Fruit fly (Drosophila melanogaster) whole organism, prepupa: Measurements from ENCODE around the gene CG14966.

Experiments used
- CG10631 ChIP-seq: fragments of 200-800 bp; sonication (Bioruptor generic); optimal IDR thresholded peaks from 2 replicates; lab custom pipeline; 2016; ENCODE audit warnings: missing biosample characterization, missing genetic modification characterization
- CG10669 ChIP-seq: fragments of 200-800 bp; sonication (Bioruptor generic); optimal IDR thresholded peaks from 3 replicates; lab custom pipeline; 2018; ENCODE audit warnings: missing biosample characterization, mild to moderate bottlenecking, missing genetic modification characterization, moderate library complexity
- CG11294 ChIP-seq: fragments of 200-800 bp; sonication (Bioruptor generic); IDR thresholded peaks from 2 replicates; pipeline ENCODE4 v1.3.6; 2022; ENCODE audit warnings: missing biosample characterization, missing genetic modification characterization
- CG15336 ChIP-seq: fragments of 200-800 bp; sonication (Bioruptor generic); IDR thresholded peaks from 2 replicates; pipeline ENCODE4 v1.3.6; 2022; ENCODE audit warnings: missing biosample characterization, missing genetic modification characterization
- CG1621 ChIP-seq: fragments of 200-800 bp; sonication (Bioruptor generic); optimal IDR thresholded peaks from 3 replicates; lab custom pipeline; 2018; ENCODE audit warnings: missing biosample characterization, mild to moderate bottlenecking, missing genetic modification characterization
- CG16779 ChIP-seq: fragments of 200-800 bp; sonication (Bioruptor generic); optimal IDR thresholded peaks from 3 replicates; lab custom pipeline; 2017; ENCODE audit warnings: missing biosample characterization, mild to moderate bottlenecking, missing genetic modification characterization
- CG3032 ChIP-seq: fragments of 200-800 bp; optimal IDR thresholded peaks from 2 replicates; lab custom pipeline; 2019; ENCODE audit warnings: missing biosample characterization, mild to moderate bottlenecking, missing genetic modification characterization, moderate library complexity
- CG31627 ChIP-seq: fragments of 200-800 bp; sonication (Bioruptor generic); optimal IDR thresholded peaks from 3 replicates; lab custom pipeline; 2016; ENCODE audit warnings: missing biosample characterization, missing genetic modification characterization
- CG32006 ChIP-seq: fragments of 200-800 bp; sonication (Bioruptor generic); optimal IDR thresholded peaks from 3 replicates; lab custom pipeline; 2017; ENCODE audit warnings: missing biosample characterization, mild to moderate bottlenecking, missing genetic modification characterization
- CG34406 ChIP-seq: fragments of 200-800 bp; sonication (Bioruptor generic); optimal IDR thresholded peaks from 3 replicates; lab custom pipeline; 2016; ENCODE audit warnings: missing biosample characterization, missing genetic modification characterization
- CG3919 ChIP-seq: fragments of 200-800 bp; sonication (Bioruptor generic); optimal IDR thresholded peaks from 3 replicates; lab custom pipeline; 2016; ENCODE audit warnings: missing biosample characterization, missing genetic modification characterization
- CG4318 ChIP-seq: fragments of 200-800 bp; sonication (Bioruptor generic); optimal IDR thresholded peaks from 3 replicates; lab custom pipeline; 2017; ENCODE audit warnings: missing biosample characterization, mild to moderate bottlenecking, missing genetic modification characterization
- CG6163 ChIP-seq: fragments of 200-800 bp; sonication (Bioruptor generic); IDR thresholded peaks from 3 replicates; pipeline ENCODE4 v1.3.6; 2022; ENCODE audit warnings: missing biosample characterization, missing genetic modification characterization
- CG6276 ChIP-seq: fragments of 200-800 bp; sonication (Bioruptor generic); optimal IDR thresholded peaks from 2 replicates; lab custom pipeline; 2017; ENCODE audit warnings: missing biosample characterization, mild to moderate bottlenecking, missing genetic modification characterization
- CG6792 ChIP-seq: fragments of 200-800 bp; sonication (Bioruptor generic); optimal IDR thresholded peaks from 3 replicates; lab custom pipeline; 2016; ENCODE audit warnings: missing biosample characterization, missing genetic modification characterization
- CG8119 ChIP-seq: fragments of 200-800 bp; sonication (Bioruptor generic); IDR thresholded peaks from 3 replicates; pipeline ENCODE4 v1.3.6; 2022; ENCODE audit warnings: missing biosample characterization, missing genetic modification characterization
- CG8632 ChIP-seq: fragments of 200-800 bp; sonication (Bioruptor generic); optimal IDR thresholded peaks from 3 replicates; lab custom pipeline; 2016; ENCODE audit warnings: missing biosample characterization, missing genetic modification characterization
- CG9139 ChIP-seq: fragments of 200-800 bp; sonication (Bioruptor generic); optimal IDR thresholded peaks from 3 replicates; lab custom pipeline; 2017; ENCODE audit warnings: missing biosample characterization, mild to moderate bottlenecking, missing genetic modification characterization
- Eip75B ChIP-seq: fragments of 200-800 bp; sonication (Bioruptor generic); optimal IDR thresholded peaks from 3 replicates; lab custom pipeline; 2016; ENCODE audit warnings: missing biosample characterization, missing genetic modification characterization
- Eip78C ChIP-seq: fragments of 200-800 bp; sonication (Bioruptor generic); peaks from one replicate; lab custom pipeline; 2016; ENCODE audit warnings: missing biosample characterization, missing genetic modification characterization
- Eip93F ChIP-seq: fragments of 200-800 bp; sonication (Bioruptor generic); optimal IDR thresholded peaks from 2 replicates; lab custom pipeline; 2016; ENCODE audit warnings: missing biosample characterization, mild to moderate bottlenecking, missing genetic modification characterization
- Ets21C ChIP-seq: fragments of 200-800 bp; sonication (Bioruptor generic); optimal IDR thresholded peaks from 3 replicates; lab custom pipeline; 2016; ENCODE audit warnings: missing biosample characterization, missing genetic modification characterization
- Ets96B ChIP-seq: fragments of 200-800 bp; optimal IDR thresholded peaks from 2 replicates; lab custom pipeline; 2019; ENCODE audit warnings: missing biosample characterization, mild to moderate bottlenecking, missing genetic modification characterization, moderate library complexity
- Gug ChIP-seq: fragments of 200-800 bp; sonication (Bioruptor generic); IDR thresholded peaks from 2 replicates; pipeline ENCODE4 v1.3.6; 2022; ENCODE audit warnings: missing biosample characterization, missing genetic modification characterization
- Lpt ChIP-seq: fragments of 200-800 bp; sonication (Bioruptor generic); optimal IDR thresholded peaks from 3 replicates; lab custom pipeline; 2016; ENCODE audit warnings: missing biosample characterization, missing genetic modification characterization
- OdsH ChIP-seq: fragments of 200-800 bp; sonication (Bioruptor generic); optimal IDR thresholded peaks from 3 replicates; lab custom pipeline; 2016; ENCODE audit warnings: missing biosample characterization, missing genetic modification characterization
- Sox102F ChIP-seq: fragments of 200-800 bp; sonication (Bioruptor generic); optimal IDR thresholded peaks from 2 replicates; lab custom pipeline; 2016; ENCODE audit warnings: missing biosample characterization, mild to moderate bottlenecking, missing genetic modification characterization
- achi ChIP-seq: fragments of 200-800 bp; sonication (Bioruptor generic); optimal IDR thresholded peaks from 3 replicates; lab custom pipeline; 2016; ENCODE audit warnings: missing biosample characterization, missing genetic modification characterization
- acj6 ChIP-seq: fragments of 200-800 bp; sonication (Bioruptor generic); optimal IDR thresholded peaks from 3 replicates; lab custom pipeline; 2016; ENCODE audit warnings: missing biosample characterization, missing genetic modification characterization
- dsx ChIP-seq: fragments of 200-800 bp; optimal IDR thresholded peaks from 3 replicates; lab custom pipeline; 2019; ENCODE audit warnings: missing biosample characterization, mild to moderate bottlenecking, missing genetic modification characterization, moderate library complexity; ENCODE audit not compliant: poor library complexity, severe bottlenecking
- eg ChIP-seq: fragments of 200-800 bp; sonication (Bioruptor generic); IDR thresholded peaks from 3 replicates; pipeline ENCODE4 v1.3.6; 2022; ENCODE audit warnings: missing biosample characterization, missing genetic modification characterization
- esn ChIP-seq: fragments of 200-800 bp; sonication (Bioruptor generic); optimal IDR thresholded peaks from 2 replicates; lab custom pipeline; 2016; ENCODE audit warnings: missing biosample characterization, mild to moderate bottlenecking, missing genetic modification characterization, moderate library complexity
- fd59A ChIP-seq: fragments of 200-800 bp; sonication (Bioruptor generic); optimal IDR thresholded peaks from 2 replicates; lab custom pipeline; 2017; ENCODE audit warnings: missing biosample characterization, mild to moderate bottlenecking, missing genetic modification characterization, missing genetic modification reagents
- fd85E ChIP-seq: fragments of 200-800 bp; sonication (Bioruptor generic); optimal IDR thresholded peaks from 3 replicates; lab custom pipeline; 2016; ENCODE audit warnings: missing biosample characterization, missing genetic modification characterization
- lz ChIP-seq: fragments of 200-800 bp; sonication (Bioruptor generic); optimal IDR thresholded peaks from 3 replicates; lab custom pipeline; 2016; ENCODE audit warnings: missing biosample characterization, missing genetic modification characterization
- net ChIP-seq: fragments of 200-800 bp; sonication (Bioruptor generic); optimal IDR thresholded peaks from 3 replicates; lab custom pipeline; 2016; ENCODE audit warnings: missing biosample characterization, missing genetic modification characterization
- pdm3 ChIP-seq: fragments of 200-800 bp; sonication (Bioruptor generic); optimal IDR thresholded peaks from 3 replicates; lab custom pipeline; 2016; ENCODE audit warnings: missing biosample characterization, missing genetic modification characterization
- salr ChIP-seq, 2 experiments: fragments of 200-800 bp; sonication (Bioruptor generic); optimal IDR thresholded peaks; 3 replicates each; lab custom pipeline; 2016 to 2018; ENCODE audit warnings: missing biosample characterization in 2 of 2, missing genetic modification characterization in 2 of 2, mild to moderate bottlenecking in 1 of 2
- spab ChIP-seq: fragments of 200-800 bp; sonication (Bioruptor generic); optimal IDR thresholded peaks from 2 replicates; lab custom pipeline; 2017; ENCODE audit warnings: missing biosample characterization, mild to moderate bottlenecking, missing genetic modification characterization, missing genetic modification reagents
- ss ChIP-seq, 2 experiments: fragments of 200-800 bp; sonication (Bioruptor generic); optimal IDR thresholded peaks; 2 replicates in 1 of 2; 3 replicates in 1 of 2; lab custom pipeline; 2017 to 2018; ENCODE audit warnings: mild to moderate bottlenecking in 2 of 2, missing biosample characterization in 2 of 2, missing genetic modification characterization in 2 of 2, moderate library complexity in 1 of 2
- svp ChIP-seq: fragments of 200-800 bp; sonication (Bioruptor generic); peaks from one replicate; lab custom pipeline; 2016; ENCODE audit warnings: missing biosample characterization, missing genetic modification characterization
- vri ChIP-seq: fragments of 200-800 bp; sonication (Bioruptor generic); optimal IDR thresholded peaks from 3 replicates; lab custom pipeline; 2016; ENCODE audit warnings: missing biosample characterization, mild to moderate bottlenecking, missing genetic modification characterization

CG14966 gene

DNA sequence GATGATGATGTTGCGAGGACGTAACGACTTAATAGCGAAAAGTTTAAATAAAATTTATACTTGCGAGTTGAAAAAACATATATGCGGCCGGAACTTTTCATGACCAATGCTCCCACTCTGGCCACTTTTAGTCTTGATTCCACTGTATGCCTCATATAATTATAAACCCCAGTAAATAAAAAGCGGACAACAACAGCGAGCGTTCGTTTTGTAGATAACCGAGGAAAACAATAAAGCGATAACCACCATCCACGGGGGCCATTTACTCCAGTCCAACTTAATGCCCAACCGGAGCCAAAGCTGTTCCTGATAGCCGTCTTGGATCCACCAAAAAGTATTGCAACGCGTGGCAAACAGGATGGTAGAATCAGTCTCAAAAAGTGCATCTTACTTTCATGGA is 38.9 kb upstream of the CG14966 start:
- no peak for TF ChIP-seq Eip93F (GFP tag; lab: Kevin White, UChicago)
- no peak for TF ChIP-seq Sox102F (GFP tag; lab: Kevin White, UChicago)
- TF ChIP-seq vri (GFP tag; lab: Kevin White, UChicago): peak; percentile 23
- TF ChIP-seq net (GFP tag; lab: Kevin White, UChicago): no peak
- TF ChIP-seq OdsH (GFP tag; lab: Kevin White, UChicago): no peak
- no peak for TF ChIP-seq fd85E
- no peak for TF ChIP-seq Ets21C
- TF ChIP-seq CG6163: peak; percentile 50; the same call in 1 of the 3 replicates
- TF ChIP-seq, all 60 proteins: peak for 2

DNA sequence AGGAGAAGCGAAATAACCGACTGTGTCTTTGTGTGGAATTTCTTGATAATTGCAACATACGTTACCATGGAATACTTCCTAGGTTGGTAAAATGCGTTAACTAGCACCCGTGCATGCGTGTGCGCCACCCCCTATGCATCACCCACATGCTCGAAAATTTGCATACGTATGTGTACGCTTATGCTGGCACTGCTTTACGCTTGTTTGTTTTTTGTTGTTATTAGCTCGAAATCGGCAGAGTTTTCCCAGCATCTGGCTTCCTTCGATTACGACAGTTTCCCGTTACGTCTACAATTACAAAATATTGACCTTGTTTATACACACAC is 29.0 kb upstream of the CG14966 start:
- TF ChIP-seq CG10631 (GFP tag; lab: Kevin White, UChicago) (no peak), CG8119 (GFP tag; lab: Robert Waterston, UW) (no peak), pdm3 (no peak), esn (no peak), spab (GFP tag; lab: Kevin White, UChicago) (no peak), Gug (no peak), acj6 (GFP tag; lab: Kevin White, UChicago) (no peak), CG10669 (GFP tag; lab: Kevin White, UChicago) (no peak), CG6792 (no peak), CG3032 (no peak), CG3919 (GFP tag; lab: Kevin White, UChicago) (no peak), CG1621 (no peak), CG4318 (no peak), CG11294 (GFP tag; lab: Robert Waterston, UW) (no peak), Lpt (GFP tag; lab: Kevin White, UChicago) (no peak), CG6276 (GFP tag; lab: Kevin White, UChicago) (no peak), Eip75B (no peak)

DNA sequence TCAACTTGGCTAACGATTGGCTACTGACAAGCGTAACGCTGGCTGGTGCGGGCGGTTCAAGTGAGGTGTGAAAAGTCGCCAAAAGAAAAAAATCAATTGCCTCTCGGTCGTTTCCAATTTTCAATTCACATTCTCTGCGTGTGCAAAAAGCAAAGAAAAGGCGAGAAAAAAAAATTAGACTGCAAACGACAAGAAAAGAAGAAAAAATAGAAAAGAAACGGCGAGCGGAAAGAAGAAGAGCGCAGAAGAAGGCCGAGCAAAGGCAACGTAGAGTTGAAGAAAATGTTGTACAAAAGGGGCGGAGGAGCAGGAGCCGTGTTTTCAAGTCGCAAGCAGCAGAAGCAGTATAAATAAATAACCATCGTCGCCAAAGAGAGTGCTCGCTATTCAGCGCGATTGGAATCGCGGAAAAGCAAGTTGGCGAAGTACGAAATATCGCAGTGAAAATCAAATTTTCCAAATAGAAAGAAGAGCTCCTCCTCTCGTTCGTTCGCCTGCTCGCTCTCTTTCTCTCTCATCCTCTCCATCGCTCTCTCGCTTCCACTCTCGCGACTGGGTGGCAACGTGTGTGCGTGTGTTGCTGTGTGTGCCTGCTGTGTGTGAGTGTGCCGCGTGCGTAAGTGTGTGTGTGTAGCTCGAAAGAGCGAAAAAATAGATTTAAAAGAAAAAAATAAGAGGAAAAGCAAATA is 28.5 kb upstream of the CG14966 start:
- TF ChIP-seq CG6276 (GFP tag; lab: Kevin White, UChicago) (peak; percentile 59), CG34406 (GFP tag; lab: Kevin White, UChicago) (peak; percentile 29), svp (GFP tag; lab: Kevin White, UChicago) (no peak), CG31627 (GFP tag; lab: Kevin White, UChicago) (no peak), CG8119 (GFP tag; lab: Robert Waterston, UW) (peak; percentile 40; the same call in 2 of the 3 replicates), Eip78C (GFP tag; lab: Kevin White, UChicago) (no peak), CG32006 (peak; percentile 37), CG15336 (GFP tag; lab: Robert Waterston, UW) (peak; percentile 45), CG6163 (peak; percentile 34; the same call in 1 of the 3 replicates), lz (GFP tag; lab: Kevin White, UChicago) (no peak), CG9139 (peak; percentile 69), fd85E (no peak), salr (GFP tag; optimal IDR thresholded peaks at IDR 0.05; lab: Kevin White, UChicago) (peak in 1 of 2 experiments; percentile 27), esn (peak; percentile 5), achi (GFP tag; lab: Kevin White, UChicago) (no peak), CG16779 (tag; lab: Kevin White, UChicago) (peak; percentile 82), fd59A (GFP tag; lab: Kevin White, UChicago) (no peak), Gug (no peak), vri (GFP tag; lab: Kevin White, UChicago) (peak; percentile 52), ss (GFP tag; optimal IDR thresholded peaks at IDR 0.05; lab: Kevin White, UChicago) (peak in 1 of 2 experiments; percentile 79), CG4318 (no peak), CG10669 (GFP tag; lab: Kevin White, UChicago) (no peak), net (GFP tag; lab: Kevin White, UChicago) (peak; percentile 41), CG8632 (GFP tag; lab: Kevin White, UChicago) (no peak), CG6792 (peak; percentile 21), Ets96B (tag; lab: Kevin White, UChicago) (peak; percentile 57), eg (peak; percentile 59), dsx (GFP tag; lab: Kevin White, UChicago) (peak; percentile 62)
- TF ChIP-seq, all 60 proteins: peak for 17
